Worm (Caenorhabditis elegans): Measurements from ENCODE around the gene hpo-34.

hpo-34 gene

DNA sequence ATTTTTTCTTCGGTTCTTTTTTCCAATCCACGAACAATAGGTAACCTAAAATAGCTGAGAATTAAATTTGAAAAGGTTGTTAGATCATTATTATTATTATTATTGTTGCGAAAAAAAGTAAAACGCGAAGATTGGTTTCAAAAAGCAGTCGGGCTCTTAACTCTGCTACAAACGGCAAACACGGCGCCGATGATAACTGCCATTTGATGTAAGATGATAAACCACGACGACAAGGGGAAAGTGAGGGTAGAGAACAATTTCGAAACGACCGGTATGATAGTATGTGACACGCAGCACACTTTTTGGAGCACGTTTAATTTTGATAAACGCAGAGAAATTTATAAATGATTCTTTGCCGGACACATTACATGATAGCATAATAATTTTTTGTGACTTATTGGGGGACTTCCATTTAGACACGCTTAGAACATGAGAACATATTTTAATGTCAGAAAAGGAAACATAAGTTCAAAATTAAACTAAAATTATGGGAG, at the start of gene hpo-34:
Gene hpo-34 (minus strand): TSS at position 51 of the 494 bp plus-strand sequence.
- TF ChIP-seq lsy-12 (tag; optimal IDR thresholded peaks at IDR 0.05), result no peak
- peak; percentile 96 for TF ChIP-seq elt-2 (tag; optimal IDR thresholded peaks at IDR 0.05)
- peak; percentile 92 for TF ChIP-seq pqm-1 (tag; optimal IDR thresholded peaks at IDR 0.05)
- peak; percentile 17 for TF ChIP-seq fos-1 (tag; optimal IDR thresholded peaks at IDR 0.05)
- peak; percentile 40 for TF ChIP-seq pha-4 (tag; optimal IDR thresholded peaks at IDR 0.05)
- no peak for TF ChIP-seq fkh-10 (GFP tag; optimal IDR thresholded peaks at IDR 0.05)
- no peak for TF ChIP-seq snpc-4 (tag; optimal IDR thresholded peaks at IDR 0.05)
- peak; percentile 23 for TF ChIP-seq jun-1 (tag; optimal IDR thresholded peaks at IDR 0.05)
- TF ChIP-seq nhr-237 (tag; optimal IDR thresholded peaks at IDR 0.05), result no peak
- TF ChIP-seq egl-5 (tag; optimal IDR thresholded peaks at IDR 0.05), result no peak
- TF ChIP-seq nhr-67 (tag; optimal IDR thresholded peaks at IDR 0.05), result no peak
- TF ChIP-seq nfya-1 (tag; optimal IDR thresholded peaks at IDR 0.05; ENCODE audit: insufficient read depth), result no peak

DNA sequence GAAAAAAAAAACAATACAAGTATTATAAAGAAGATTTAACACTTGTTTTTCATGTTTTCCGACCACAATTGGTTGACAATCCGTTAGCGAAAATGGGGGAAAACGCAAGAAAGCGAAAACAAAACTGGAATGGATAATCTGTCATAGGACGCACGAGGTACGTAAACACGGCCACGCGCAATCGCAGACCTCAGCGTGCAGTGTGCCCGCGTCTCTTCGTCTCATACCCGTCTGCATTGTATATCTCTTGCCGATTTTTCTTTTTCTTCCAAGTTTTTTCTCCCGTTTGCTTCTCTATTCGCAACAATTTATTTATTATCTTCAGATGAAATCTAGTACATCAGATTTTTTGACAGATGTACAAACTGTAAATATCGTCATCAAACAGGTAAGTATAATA, 44.8 kb upstream of the hpo-34 start, which contains the start of gene trpp-9:
Gene trpp-9 (plus strand): TSS at position 261 of the 400 bp plus-strand sequence.
- TF ChIP-seq nhr-11 (tag; optimal IDR thresholded peaks at IDR 0.05) (no peak), nhr-43 (tag; optimal IDR thresholded peaks at IDR 0.05; ENCODE audit: poor library complexity, severe bottlenecking) (peak; percentile 42), daf-12 (tag; optimal IDR thresholded peaks at IDR 0.05) (no peak), unc-39 (tag; optimal IDR thresholded peaks at IDR 0.05) (no peak), ztf-11 (tag; optimal IDR thresholded peaks at IDR 0.05) (no peak), nhr-23 (tag; optimal IDR thresholded peaks at IDR 0.05) (peak; percentile 59), zag-1 (tag; optimal IDR thresholded peaks at IDR 0.05) (no peak), nhr-77 (tag; optimal IDR thresholded peaks at IDR 0.05) (no peak), elt-2 (tag; optimal IDR thresholded peaks at IDR 0.05) (peak; percentile 13), sea-2 (GFP tag; optimal IDR thresholded peaks at IDR 0.05) (no peak), fos-1 (tag; optimal IDR thresholded peaks at IDR 0.05) (no peak), hmg-11 (tag; optimal IDR thresholded peaks at IDR 0.05) (peak; percentile 82), egl-5 (tag; optimal IDR thresholded peaks at IDR 0.05) (peak; percentile 76), nhr-67 (tag; optimal IDR thresholded peaks at IDR 0.05) (no peak), unc-62 (GFP tag; optimal IDR thresholded peaks at IDR 0.05) (no peak), pqm-1 (tag; optimal IDR thresholded peaks at IDR 0.05) (no peak), mdl-1 (tag; optimal IDR thresholded peaks at IDR 0.05) (peak; percentile 14), snpc-4 (tag; optimal IDR thresholded peaks at IDR 0.05) (peak; percentile 52), egl-27 (tag; optimal IDR thresholded peaks at IDR 0.05) (no peak), ztf-4 (tag; optimal IDR thresholded peaks at IDR 0.05) (no peak), lin-39 (tag; optimal IDR thresholded peaks at IDR 0.05) (peak; percentile 79), ama-1 (optimal IDR thresholded peaks at IDR 0.05) (no peak), ZK546.5 (tag; optimal IDR thresholded peaks at IDR 0.05) (no peak), nfya-1 (tag; optimal IDR thresholded peaks at IDR 0.05; ENCODE audit: insufficient read depth) (peak; percentile 58), R02D3.7 (tag; optimal IDR thresholded peaks at IDR 0.05) (no peak), nhr-28 (tag; optimal IDR thresholded peaks at IDR 0.05) (no peak), nhr-25 (tag; optimal IDR thresholded peaks at IDR 0.05) (peak; percentile 66), jun-1 (tag; optimal IDR thresholded peaks at IDR 0.05) (no peak), elt-1 (tag; optimal IDR thresholded peaks at IDR 0.05) (peak; percentile 74), nhr-12 (tag; optimal IDR thresholded peaks at IDR 0.05) (no peak), nhr-237 (tag; optimal IDR thresholded peaks at IDR 0.05) (no peak)

- TF ChIP-seq R02D3.7 (tag; optimal IDR thresholded peaks at IDR 0.05) (no peak), egl-27 (tag; optimal IDR thresholded peaks at IDR 0.05) (no peak), ama-1 (optimal IDR thresholded peaks at IDR 0.05) (no peak), zag-1 (tag; optimal IDR thresholded peaks at IDR 0.05) (no peak), lsy-12 (tag; optimal IDR thresholded peaks at IDR 0.05) (no peak), lin-15B (tag; optimal IDR thresholded peaks at IDR 0.05) (no peak), ZK546.5 (tag; optimal IDR thresholded peaks at IDR 0.05) (no peak), elt-1 (tag; optimal IDR thresholded peaks at IDR 0.05) (no peak), nhr-237 (tag; optimal IDR thresholded peaks at IDR 0.05) (no peak), nhr-43 (tag; optimal IDR thresholded peaks at IDR 0.05; ENCODE audit: poor library complexity, severe bottlenecking) (no peak), nhr-23 (tag; optimal IDR thresholded peaks at IDR 0.05) (no peak), nfya-1 (tag; optimal IDR thresholded peaks at IDR 0.05; ENCODE audit: insufficient read depth) (no peak), mdl-1 (tag; optimal IDR thresholded peaks at IDR 0.05) (no peak), nhr-25 (tag; optimal IDR thresholded peaks at IDR 0.05) (no peak), aly-2 (tag; optimal IDR thresholded peaks at IDR 0.05) (no peak)
These were observed 41.7 kb upstream of the hpo-34 start, which contains the start of gene lev-8 for ce11 chrX:11560615-11561014. Gene lev-8, plus strand, starts transcription at chrX:11560915.

DNA sequence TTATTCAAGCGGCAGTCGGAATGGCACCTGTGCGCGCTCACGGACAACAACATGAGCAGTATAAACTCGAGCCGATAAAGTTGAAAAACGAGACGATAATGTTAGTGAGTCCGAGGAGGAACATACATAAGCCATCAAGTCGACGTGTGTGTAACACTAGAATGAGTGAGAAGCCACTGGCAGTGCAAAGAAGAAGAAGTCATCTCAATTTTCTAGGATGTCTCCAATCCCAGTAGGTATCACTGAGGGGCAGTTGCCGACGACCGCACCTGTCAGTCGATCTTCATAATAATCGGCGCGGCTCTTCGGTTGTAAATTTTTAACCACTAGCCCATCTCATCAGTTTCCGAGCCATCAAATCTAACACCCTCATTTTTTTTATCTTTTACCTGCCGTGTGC, 41.2 kb upstream of the hpo-34 start:
- no peak for TF ChIP-seq pha-4 (tag; optimal IDR thresholded peaks at IDR 0.05)
- peak; percentile 31 for TF ChIP-seq ama-1 (optimal IDR thresholded peaks at IDR 0.05)

Data from whole organism, L3 larva.